Worm (Caenorhabditis elegans) whole organism, L4 larva: ENCODE measurements around the gene col-138.
A peak's percentile ranks its signal among the peaks of the same experiment; 100 is the strongest.

Source experiments
- R02D3.7 ChIP-seq: fragments of 150-350 bp; sonication (generic microtip); optimal IDR thresholded peaks from 3 replicates; lab custom pipeline; 2014; ENCODE audit warnings: missing biosample characterization, missing genetic modification characterization
- T26A8.4 ChIP-seq: fragments of 200-800 bp; sonication (Bioruptor generic); IDR thresholded peaks from 2 replicates; pipeline ENCODE4 v1.3.6; 2022; ENCODE audit warnings: missing genetic modification characterization, missing compliant biosample characterization
- aha-1 ChIP-seq: fragments of 150-350 bp; peaks from one replicate; lab custom pipeline; 2014; ENCODE audit warnings: missing biosample characterization, missing genetic modification characterization
- ama-1 ChIP-seq: fragments of 150-350 bp; optimal IDR thresholded peaks from 2 replicates; lab custom pipeline; 2014; ENCODE audit warnings: inconsistent platforms, mixed read lengths
- arid-1 ChIP-seq: fragments of 200-800 bp; sonication (Bioruptor generic); conservative IDR thresholded peaks from 2 replicates; pipeline ENCODE4 v1.3.6; 2022; ENCODE audit warnings: missing genetic modification reagents, missing genetic modification characterization, missing compliant biosample characterization
- attf-4 ChIP-seq: sonication (generic microtip); optimal IDR thresholded peaks from 3 replicates; lab custom pipeline; 2017; ENCODE audit warnings: missing biosample characterization, missing genetic modification characterization
- ceh-44 ChIP-seq: fragments of 200-800 bp; sonication (Bioruptor generic); IDR thresholded peaks from 2 replicates; pipeline ENCODE4 v1.3.6; 2022; ENCODE audit warnings: missing genetic modification reagents, missing genetic modification characterization, missing compliant biosample characterization
- daf-16 ChIP-seq, 3 experiments: sonication (generic microtip); optimal IDR thresholded peaks; 2 replicates each; lab custom pipeline; 2016 to 2017; ENCODE audit warnings: missing genetic modification characterization in 3 of 3, missing genetic modification reagents in 3 of 3, mild to moderate bottlenecking in 2 of 3, missing compliant biosample characterization in 2 of 3, missing biosample characterization in 1 of 3, moderate library complexity in 1 of 3
- daf-19 ChIP-seq: fragments of 200-800 bp; sonication (Bioruptor generic); conservative IDR thresholded peaks from 2 replicates; pipeline ENCODE4 v1.3.6; 2022; ENCODE audit warnings: missing genetic modification characterization, missing compliant biosample characterization
- dmd-6 ChIP-seq: fragments of 200-800 bp; sonication (Bioruptor generic); IDR thresholded peaks from 2 replicates; pipeline ENCODE4 v1.3.6; 2022; ENCODE audit warnings: missing genetic modification reagents, missing genetic modification characterization, missing compliant biosample characterization
- duxl-1 ChIP-seq: sonication (generic microtip); optimal IDR thresholded peaks from 2 replicates; lab custom pipeline; 2016; ENCODE audit warnings: mild to moderate bottlenecking, missing genetic modification characterization, moderate library complexity, missing compliant biosample characterization; ENCODE audit not compliant: poor library complexity
- dve-1 ChIP-seq: sonication (generic microtip); optimal IDR thresholded peaks from 2 replicates; lab custom pipeline; 2017; ENCODE audit warnings: antibody characterized with exemption, mild to moderate bottlenecking, missing genetic modification characterization, missing compliant biosample characterization; ENCODE audit not compliant: insufficient read depth
- hlh-11 ChIP-seq: fragments of 200-800 bp; sonication (Bioruptor generic); optimal IDR thresholded peaks from 2 replicates; lab custom pipeline; 2018; ENCODE audit warnings: mild to moderate bottlenecking, missing genetic modification characterization, missing compliant biosample characterization
- jun-1 ChIP-seq: fragments of 150-350 bp; optimal IDR thresholded peaks from 2 replicates; lab custom pipeline; 2014; ENCODE audit warnings: missing biosample characterization, missing genetic modification reagents, missing genetic modification characterization
- lin-1 ChIP-seq: fragments of 200-800 bp; sonication (Bioruptor generic); IDR thresholded peaks from 2 replicates; pipeline ENCODE4 v1.3.6; 2022; ENCODE audit warnings: missing genetic modification reagents, missing genetic modification characterization, missing compliant biosample characterization
- lin-38 ChIP-seq: fragments of 200-800 bp; sonication (Bioruptor generic); IDR thresholded peaks from 2 replicates; pipeline ENCODE4 v1.3.6; 2022; ENCODE audit warnings: missing genetic modification reagents, missing genetic modification characterization, missing compliant biosample characterization
- lin-39 ChIP-seq: fragments of 150-350 bp; optimal IDR thresholded peaks from 2 replicates; lab custom pipeline; 2014; ENCODE audit warnings: missing biosample characterization, missing genetic modification reagents, missing genetic modification characterization
- mep-1 ChIP-seq: fragments of 150-350 bp; sonication (generic microtip); optimal IDR thresholded peaks from 3 replicates; lab custom pipeline; 2014; ENCODE audit warnings: missing biosample characterization, missing genetic modification characterization
- mes-2 ChIP-seq: sonication (generic microtip); optimal IDR thresholded peaks from 2 replicates; lab custom pipeline; 2016; ENCODE audit warnings: missing genotype, mild to moderate bottlenecking, missing genetic modification characterization, missing compliant biosample characterization; ENCODE audit not compliant: poor library complexity, severe bottlenecking
- nhr-102 ChIP-seq: sonication (generic microtip); optimal IDR thresholded peaks from 2 replicates; lab custom pipeline; 2016; ENCODE audit warnings: mild to moderate bottlenecking, missing genetic modification characterization, moderate library complexity, missing compliant biosample characterization
- nhr-237 ChIP-seq: sonication (generic microtip); optimal IDR thresholded peaks from 2 replicates; lab custom pipeline; 2017; ENCODE audit warnings: missing biosample characterization, missing genetic modification characterization
- nhr-28 ChIP-seq: fragments of 150-350 bp; optimal IDR thresholded peaks from 2 replicates; lab custom pipeline; 2014; ENCODE audit warnings: missing biosample characterization, missing genetic modification characterization
- nhr-41 ChIP-seq: fragments of 200-800 bp; sonication (Bioruptor generic); IDR thresholded peaks from 2 replicates; pipeline ENCODE4 v1.3.6; 2022; ENCODE audit warnings: missing genetic modification reagents, missing genetic modification characterization, missing compliant biosample characterization
- nhr-42 ChIP-seq: fragments of 200-800 bp; sonication (Bioruptor generic); IDR thresholded peaks from 2 replicates; pipeline ENCODE4 v1.3.6; 2022; ENCODE audit warnings: missing genetic modification characterization, missing compliant biosample characterization
- nhr-48 ChIP-seq: sonication (generic microtip); optimal IDR thresholded peaks from 2 replicates; lab custom pipeline; 2016; ENCODE audit warnings: mild to moderate bottlenecking, missing genetic modification characterization, missing compliant biosample characterization
- nhr-77 ChIP-seq: fragments of 150-350 bp; optimal IDR thresholded peaks from 2 replicates; lab custom pipeline; 2014; ENCODE audit warnings: missing biosample characterization, missing genetic modification characterization
- pha-4 ChIP-seq, 2 experiments: fragments of 150-350 bp in 1 of 2; fragments of 200-800 bp in 1 of 2; sonication (Bioruptor generic) in 1 of 2; IDR thresholded peaks in 1 of 2; optimal IDR thresholded peaks in 1 of 2; 2 replicates each; pipeline versions ENCODE4 v1.3.6 to Lab custom; 2014 to 2022; ENCODE audit warnings: missing genetic modification characterization in 2 of 2, missing genetic modification reagents in 2 of 2, missing biosample characterization in 1 of 2, missing compliant biosample characterization in 1 of 2
- php-3 ChIP-seq: fragments of 200-800 bp; sonication (Bioruptor generic); IDR thresholded peaks from 2 replicates; pipeline ENCODE4 v1.3.6; 2022; ENCODE audit warnings: missing genetic modification reagents, missing genetic modification characterization, missing compliant biosample characterization
- pqm-1 ChIP-seq: sonication (generic microtip); optimal IDR thresholded peaks from 2 replicates; lab custom pipeline; 2017; ENCODE audit warnings: missing biosample characterization, missing genetic modification characterization
- saeg-2 ChIP-seq: fragments of 200-800 bp; sonication (Bioruptor generic); IDR thresholded peaks from 2 replicates; pipeline ENCODE4 v1.3.6; 2022; ENCODE audit warnings: missing genetic modification reagents, missing genetic modification characterization, missing compliant biosample characterization
- sdz-12 ChIP-seq: fragments of 200-800 bp; sonication (Bioruptor generic); optimal IDR thresholded peaks from 2 replicates; lab custom pipeline; 2018; ENCODE audit warnings: mild to moderate bottlenecking, missing genetic modification characterization, missing compliant biosample characterization
- set-16 ChIP-seq: fragments of 200-800 bp; sonication (Bioruptor generic); IDR thresholded peaks from 2 replicates; pipeline ENCODE4 v1.3.6; 2022; ENCODE audit warnings: missing genetic modification reagents, missing genetic modification characterization, missing compliant biosample characterization
- snpc-1.2 ChIP-seq: fragments of 200-800 bp; sonication (Bioruptor generic); IDR thresholded peaks from 2 replicates; pipeline ENCODE4 v1.3.6; 2022; ENCODE audit warnings: missing genetic modification reagents, missing genetic modification characterization, missing compliant biosample characterization
- unc-62 ChIP-seq, 3 experiments: fragments of 150-350 bp in 1 of 3; sonication (generic microtip); optimal IDR thresholded peaks in 2 of 3; peaks in 1 of 3; 1 replicate in 1 of 3; 2 replicates in 2 of 3; lab custom pipeline; 2014 to 2017; ENCODE audit warnings: missing biosample characterization in 3 of 3, missing genetic modification characterization in 3 of 3, missing genetic modification reagents in 3 of 3, missing genotype in 1 of 3
- vab-7 ChIP-seq: fragments of 200-800 bp; sonication (Bioruptor generic); IDR thresholded peaks from 2 replicates; pipeline ENCODE4 v1.3.6; 2022; ENCODE audit warnings: missing genetic modification reagents, missing genetic modification characterization, missing compliant biosample characterization
- zip-11 ChIP-seq: fragments of 200-800 bp; sonication (Bioruptor generic); IDR thresholded peaks from 2 replicates; pipeline ENCODE4 v1.3.6; 2022; ENCODE audit warnings: missing genetic modification characterization, missing compliant biosample characterization
- zip-2 ChIP-seq: fragments of 150-350 bp; optimal IDR thresholded peaks from 2 replicates; lab custom pipeline; 2014; ENCODE audit warnings: missing biosample characterization, missing genetic modification characterization
- ztf-7 ChIP-seq: fragments of 150-350 bp; optimal IDR thresholded peaks from 2 replicates; lab custom pipeline; 2014; ENCODE audit warnings: missing biosample characterization, missing genetic modification characterization

Gene col-138

DNA sequence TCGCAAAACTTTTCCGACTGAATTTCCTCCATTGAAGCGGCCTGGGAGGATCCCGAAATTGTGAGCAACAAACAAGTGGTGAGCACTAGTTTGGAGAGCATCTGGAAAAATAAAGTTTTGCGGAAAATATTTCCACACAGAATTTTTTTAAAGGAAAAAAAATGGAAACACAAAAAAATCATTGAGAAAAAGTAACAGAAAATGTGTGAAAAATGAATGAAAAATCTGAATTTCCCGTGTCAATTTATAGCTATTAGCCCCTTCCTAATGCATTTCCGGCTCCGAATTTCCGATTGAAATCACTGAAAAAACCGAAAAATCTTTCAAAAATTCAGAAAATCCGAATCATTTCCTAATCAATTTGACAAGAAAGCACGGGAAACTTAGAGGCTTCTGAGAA is 8.3 kb upstream of the col-138 start, which contains the start of gene flp-17:
TSS of gene flp-17 (minus strand) at position 101 of the 400 bp plus-strand sequence.
- TF ChIP-seq daf-16 (GFP tag; optimal IDR thresholded peaks at IDR 0.05; lab: Kevin White, UChicago) (no peak), daf-16 (tag; optimal IDR thresholded peaks at IDR 0.05; lab: Kevin White, UChicago) (no peak), lin-38 (GFP tag; lab: Robert Waterston, UW) (no peak), ztf-7 (no peak)

DNA sequence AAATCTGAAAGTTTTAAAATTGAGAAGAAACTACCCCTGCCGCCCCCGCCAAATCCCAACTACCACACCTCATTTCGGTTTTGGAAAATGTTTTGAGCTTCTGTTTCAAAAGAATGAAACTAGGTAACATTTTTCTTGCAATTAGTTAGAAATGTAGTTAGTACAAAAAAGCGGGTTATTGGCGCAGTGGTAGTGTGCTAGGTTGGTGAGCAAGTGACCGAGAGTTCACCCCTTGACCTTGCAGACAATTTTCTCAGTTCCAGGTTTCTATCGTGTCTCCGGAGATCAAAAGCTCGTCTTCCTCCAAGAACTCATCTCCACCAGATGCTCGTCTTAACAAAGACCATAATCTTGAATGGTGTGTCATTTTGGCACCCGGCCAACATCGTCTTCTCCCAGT is 5.7 kb upstream of the col-138 start:
- TF ChIP-seq php-3 (GFP tag; lab: Robert Waterston, UW) = peak; percentile 26; the same call in 1 of the 2 replicates
- TF ChIP-seq mes-2 (tag; lab: Kevin White, UChicago) = no peak
- peak; percentile 63 for TF ChIP-seq snpc-1.2 (GFP tag; lab: Robert Waterston, UW)
- TF ChIP-seq, all 104 proteins: peak for 2

DNA sequence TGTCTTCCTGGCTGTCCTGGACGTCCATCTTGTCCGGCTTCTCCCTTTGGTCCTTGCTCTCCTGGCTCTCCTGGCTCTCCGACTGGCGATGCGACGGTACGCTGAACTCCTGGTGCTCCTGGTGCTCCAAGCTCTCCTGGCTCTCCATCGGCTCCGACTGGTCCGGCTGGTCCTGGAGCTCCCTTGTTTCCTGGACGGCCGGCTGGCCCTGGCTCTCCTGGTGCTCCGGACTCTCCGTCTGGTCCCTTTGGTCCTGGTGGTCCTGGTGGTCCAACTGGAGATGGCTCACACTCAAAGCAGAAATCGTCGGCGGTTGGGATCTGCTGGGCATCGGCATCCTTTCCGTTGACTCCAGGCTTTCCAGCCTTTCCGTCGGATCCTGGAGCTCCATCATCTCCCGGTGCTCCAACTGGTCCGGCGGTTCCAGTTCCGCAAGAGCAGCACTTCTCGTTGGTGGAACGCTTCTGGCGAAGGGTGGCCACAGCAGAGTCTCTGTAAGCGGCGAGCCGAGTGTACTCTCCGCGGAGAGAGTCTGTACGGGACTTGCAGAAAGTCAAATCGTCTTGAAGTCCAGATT is 409 bp downstream of the col-138 start:
- TF ChIP-seq nhr-102 (tag; lab: Kevin White, UChicago) (peak; percentile 29), pha-4 (GFP tag; IDR thresholded peaks at IDR 0.05; lab: Robert Waterston, UW) (peak; percentile 33; the same call in 1 of the 2 replicates), pha-4 (tag; optimal IDR thresholded peaks at IDR 0.05; lab: Kevin White, UChicago) (no peak), duxl-1 (tag; lab: Kevin White, UChicago) (no peak), arid-1 (0 out of 2 replicates have a peak, but pooled peaks have one; percentile 18), saeg-2 (GFP tag; lab: Robert Waterston, UW) (no peak), lin-39 (tag; lab: Kevin White, UChicago) (no peak), set-16 (GFP tag; lab: Robert Waterston, UW) (peak; percentile 99), nhr-77 (tag; lab: Kevin White, UChicago) (no peak), sdz-12 (GFP tag; lab: Kevin White, UChicago) (peak; percentile 26), nhr-48 (no peak), T26A8.4 (GFP tag; lab: Robert Waterston, UW) (0 out of 2 replicates have a peak, but pooled peaks have one; percentile 5), attf-4 (tag; lab: Kevin White, UChicago) (no peak)

DNA sequence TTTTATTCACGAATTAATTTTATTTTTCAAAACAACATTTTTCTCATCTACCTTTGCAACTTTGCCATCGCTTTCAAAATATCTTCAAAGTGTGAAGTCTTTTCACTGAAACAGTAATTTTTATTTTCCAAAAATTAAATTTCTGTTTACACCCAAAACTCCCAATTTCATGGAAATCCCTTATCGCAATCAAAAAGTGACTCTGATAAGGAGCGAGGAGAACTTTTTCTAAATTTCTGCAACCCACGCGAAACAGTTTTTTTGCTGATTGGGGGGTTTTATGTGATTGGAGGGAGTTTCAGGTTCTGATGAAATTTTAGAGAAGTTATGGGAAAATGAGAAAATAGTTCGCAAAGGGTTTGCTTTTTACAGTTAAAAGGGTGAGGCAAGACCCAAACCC is 4.0 kb downstream of the col-138 start:
- TF ChIP-seq nhr-48 (no peak), daf-16 (GFP tag; optimal IDR thresholded peaks at IDR 0.05; lab: Kevin White, UChicago) (no peak), daf-16 (tag; optimal IDR thresholded peaks at IDR 0.05; lab: Kevin White, UChicago) (peak; percentile 61), pqm-1 (tag; lab: Kevin White, UChicago) (peak; percentile 86)

DNA sequence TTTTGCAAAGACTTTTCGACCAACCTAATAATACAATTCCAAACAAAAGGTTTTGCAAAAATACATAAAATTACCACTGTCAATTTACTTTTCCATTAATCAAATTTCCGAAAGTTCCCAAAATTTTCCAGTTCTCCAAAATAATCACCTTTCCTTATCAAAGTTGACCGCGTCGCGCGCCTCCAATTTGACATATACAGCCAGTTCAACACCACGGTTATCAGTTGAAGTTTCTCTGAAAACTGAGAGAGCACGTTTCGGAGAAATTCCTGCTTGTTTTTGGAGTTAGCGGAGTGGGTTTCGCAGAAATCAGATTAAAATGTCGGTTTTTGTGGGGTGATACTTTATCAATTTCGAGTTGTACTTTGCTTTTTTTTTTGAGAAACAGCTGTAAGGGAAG is 4.5 kb downstream of the col-138 start:
- no peak for TF ChIP-seq daf-16 (GFP tag; optimal IDR thresholded peaks at IDR 0.05; lab: Kevin White, UChicago)
- TF ChIP-seq daf-16 (tag; optimal IDR thresholded peaks at IDR 0.05; lab: Kevin White, UChicago) = peak; percentile 31
- TF ChIP-seq nhr-28 (tag; lab: Kevin White, UChicago) = peak; percentile 43
- TF ChIP-seq hlh-11 (tag; lab: Kevin White, UChicago) = peak; percentile 52
- TF ChIP-seq ceh-44 (GFP tag; lab: Robert Waterston, UW) = no peak
- TF ChIP-seq pqm-1 (tag; lab: Kevin White, UChicago) = peak; percentile 90
- 0 out of 2 replicates have a peak, but pooled peaks have one; percentile 9 for TF ChIP-seq lin-1 (GFP tag; lab: Robert Waterston, UW)
- peak; percentile 78 for TF ChIP-seq dmd-6 (GFP tag; lab: Robert Waterston, UW)
- no peak for TF ChIP-seq aha-1
- TF ChIP-seq dve-1 = peak; percentile 14
- peak; percentile 34; the same call in 1 of the 2 replicates for TF ChIP-seq nhr-41 (GFP tag; lab: Robert Waterston, UW)

DNA sequence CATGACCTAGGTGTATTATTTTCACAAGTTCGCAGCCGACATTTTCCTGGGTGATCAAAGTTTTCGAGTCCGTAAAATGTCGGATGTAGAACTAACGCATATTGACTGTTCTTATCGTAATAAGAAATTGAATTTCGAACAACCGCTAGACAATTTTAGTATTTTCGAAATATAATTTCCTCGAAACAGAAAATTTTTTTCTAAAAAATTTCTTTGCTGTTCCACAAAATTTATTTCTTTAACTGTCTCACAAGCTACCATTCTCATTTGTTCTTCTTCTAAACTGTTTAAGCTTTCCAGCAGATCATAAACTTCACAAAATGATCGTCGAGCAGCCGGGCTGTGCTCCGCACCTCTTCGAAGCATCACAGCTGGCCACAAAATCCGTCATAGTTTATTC is 7.4 kb downstream of the col-138 start, which contains the start of gene C52D10.3:
TSS of gene C52D10.3 (plus strand) at position 301 of the 400 bp plus-strand sequence.
- no peak for TF ChIP-seq zip-11
- TF ChIP-seq nhr-42 (GFP tag; lab: Robert Waterston, UW) = no peak
- TF ChIP-seq ama-1 (lab: Kevin White, UChicago) = no peak
- TF ChIP-seq R02D3.7 (tag; lab: Kevin White, UChicago) = no peak
- no peak for TF ChIP-seq set-16 (GFP tag; lab: Robert Waterston, UW)
- TF ChIP-seq nhr-102 (tag; lab: Kevin White, UChicago) = no peak
- no peak for TF ChIP-seq mep-1 (tag; lab: Kevin White, UChicago)
- TF ChIP-seq lin-1 (GFP tag; lab: Robert Waterston, UW) = no peak
- TF ChIP-seq zip-2 (tag; lab: Kevin White, UChicago) = no peak
- TF ChIP-seq unc-62 (GFP tag; optimal IDR thresholded peaks at IDR 0.05 in 1 of 2; lab: Kevin White, UChicago) = no peak
- no peak for TF ChIP-seq unc-62 (tag; optimal IDR thresholded peaks at IDR 0.05; lab: Kevin White, UChicago)
- no peak for TF ChIP-seq vab-7 (GFP tag; lab: Robert Waterston, UW)
- no peak for TF ChIP-seq daf-19 (GFP tag; lab: Robert Waterston, UW)
- TF ChIP-seq jun-1 = no peak
- TF ChIP-seq php-3 (GFP tag; lab: Robert Waterston, UW) = no peak
- no peak for TF ChIP-seq nhr-237 (tag; lab: Kevin White, UChicago)
- no peak for TF ChIP-seq ztf-7
